Worm (Caenorhabditis elegans) whole organism, young adult: Measurements from ENCODE around the gene T07A9.12.

Experiments used
- F57A8.1 ChIP-seq: fragments of 200-800 bp; sonication (Bioruptor generic); optimal IDR thresholded peaks from 2 replicates; lab custom pipeline; 2018; ENCODE audit warnings: mild to moderate bottlenecking, missing genetic modification characterization, moderate library complexity, missing compliant biosample characterization
- Y67H2A.10 ChIP-seq: fragments of 200-800 bp; sonication (Bioruptor generic); conservative IDR thresholded peaks from 2 replicates; pipeline ENCODE4 v1.3.6; 2022; ENCODE audit warnings: missing genetic modification reagents, missing genetic modification characterization, missing compliant biosample characterization
- aptf-3 ChIP-seq: fragments of 200-800 bp; sonication (Bioruptor generic); IDR thresholded peaks from 2 replicates; pipeline ENCODE4 v1.3.6; 2022; ENCODE audit warnings: missing genetic modification characterization, missing compliant biosample characterization
- egl-44 ChIP-seq: fragments of 200-800 bp; sonication (Bioruptor generic); IDR thresholded peaks from 2 replicates; pipeline ENCODE4 v1.3.6; 2022; ENCODE audit warnings: missing genetic modification reagents, missing genetic modification characterization, missing compliant biosample characterization
- ekl-4 ChIP-seq: fragments of 200-800 bp; sonication (Bioruptor generic); IDR thresholded peaks from 2 replicates; pipeline ENCODE4 v1.3.6; 2022; ENCODE audit warnings: missing genetic modification reagents, missing genetic modification characterization, missing compliant biosample characterization
- nfyb-1 ChIP-seq: fragments of 200-800 bp; sonication (Bioruptor generic); IDR thresholded peaks from 2 replicates; pipeline ENCODE4 v1.3.6; 2022; ENCODE audit warnings: missing genetic modification reagents, missing genetic modification characterization, missing compliant biosample characterization
- nhr-179 ChIP-seq: sonication (generic microtip); optimal IDR thresholded peaks from 2 replicates; lab custom pipeline; 2016; ENCODE audit warnings: mild to moderate bottlenecking, missing genetic modification characterization, missing compliant biosample characterization
- nhr-80 ChIP-seq: sonication (generic microtip); optimal IDR thresholded peaks from 2 replicates; lab custom pipeline; 2016; ENCODE audit warnings: missing genetic modification characterization, missing compliant biosample characterization
- nhr-90 ChIP-seq: sonication (generic microtip); optimal IDR thresholded peaks from 2 replicates; lab custom pipeline; 2016; ENCODE audit warnings: missing genotype, mild to moderate bottlenecking, missing genetic modification characterization, missing compliant biosample characterization
- rpc-1 ChIP-seq, 2 experiments: fragments of 150-350 bp in 1 of 2; sonication (generic microtip) in 1 of 2; optimal IDR thresholded peaks; 2 replicates each; lab custom pipeline; 2014 to 2018; ENCODE audit warnings: missing biosample characterization in 1 of 2, missing genetic modification characterization in 1 of 2, missing genetic modification reagents in 1 of 2, missing genotype in 1 of 2
- snpc-4 ChIP-seq, 5 experiments: fragments of 150-350 bp in 1 of 5; sonication (generic microtip) in 4 of 5; optimal IDR thresholded peaks; 2 replicates each; lab custom pipeline; 2014 to 2018; ENCODE audit warnings: missing genetic modification characterization in 5 of 5, missing biosample characterization in 3 of 5, antibody characterized with exemption in 2 of 5, mild to moderate bottlenecking in 2 of 5, missing compliant biosample characterization in 2 of 5, missing genotype in 2 of 5, moderate library complexity in 2 of 5, missing genetic modification reagents in 1 of 5
- xnd-1 ChIP-seq: sonication (generic microtip); optimal IDR thresholded peaks from 2 replicates; lab custom pipeline; 2016; ENCODE audit warnings: missing genotype, missing genetic modification reagents, missing genetic modification characterization, missing compliant biosample characterization

- no peak for TF ChIP-seq rpc-1 (optimal IDR thresholded peaks at IDR 0.05; lab: Kevin White, UChicago)
- TF ChIP-seq rpc-1 (tag; optimal IDR thresholded peaks at IDR 0.05; lab: Kevin White, UChicago): no peak
- no peak for TF ChIP-seq snpc-4 (GFP tag; optimal IDR thresholded peaks at IDR 0.05; lab: Kevin White, UChicago)
- TF ChIP-seq snpc-4 (tag; optimal IDR thresholded peaks at IDR 0.05; lab: Kevin White, UChicago): no peak
- no peak for TF ChIP-seq Y67H2A.10 (GFP tag; lab: Robert Waterston, UW)
- TF ChIP-seq xnd-1: no peak
- TF ChIP-seq nfyb-1 (GFP tag; lab: Robert Waterston, UW): no peak
- TF ChIP-seq F57A8.1: no peak
- TF ChIP-seq nhr-90 (tag; lab: Kevin White, UChicago): no peak
- peak; percentile 54; the same call in 1 of the 2 replicates for TF ChIP-seq ekl-4
- TF ChIP-seq nhr-80 (tag; lab: Kevin White, UChicago): no peak
- no peak for TF ChIP-seq egl-44 (GFP tag; lab: Robert Waterston, UW)
- TF ChIP-seq aptf-3 (GFP tag; lab: Robert Waterston, UW): no peak
- TF ChIP-seq nhr-179 (tag; lab: Kevin White, UChicago): no peak
These were observed 9.0 kb downstream of the T07A9.12 start, which contains the start of gene eri-1 for ce11 chrIV:419674-420073.
